Worm (Caenorhabditis elegans) whole organism, L1 larva: ENCODE measurements around the gene F28F8.7.
A peak's percentile ranks its signal among the peaks of the same experiment; 100 is the strongest.

ENCODE experiments used
- C04F5.9 ChIP-seq: sonication (generic microtip); optimal IDR thresholded peaks from 2 replicates; lab custom pipeline; 2016; ENCODE audit warnings: missing genetic modification characterization, missing compliant biosample characterization
- C16A3.4 ChIP-seq: fragments of 150-350 bp; optimal IDR thresholded peaks from 2 replicates; lab custom pipeline; 2014; ENCODE audit warnings: missing biosample characterization, missing genetic modification characterization
- aly-2 ChIP-seq: fragments of 150-350 bp; optimal IDR thresholded peaks from 2 replicates; lab custom pipeline; 2014; ENCODE audit warnings: missing biosample characterization, missing genetic modification characterization
- blmp-1 ChIP-seq: fragments of 150-350 bp; optimal IDR thresholded peaks from 2 replicates; lab custom pipeline; 2014; ENCODE audit warnings: missing biosample characterization, missing genetic modification characterization
- ceh-8 ChIP-seq: fragments of 200-800 bp; sonication (Bioruptor generic); optimal IDR thresholded peaks from 2 replicates; lab custom pipeline; 2018; ENCODE audit warnings: mild to moderate bottlenecking, missing genetic modification characterization, moderate library complexity, missing compliant biosample characterization
- ceh-82 ChIP-seq, 3 experiments: fragments of 150-350 bp in 1 of 3; sonication (generic microtip) in 2 of 3; optimal IDR thresholded peaks; 2 replicates each; lab custom pipeline; 2014 to 2017; ENCODE audit warnings: missing biosample characterization in 3 of 3, missing genetic modification characterization in 3 of 3
- ceh-90 ChIP-seq: sonication (generic microtip); optimal IDR thresholded peaks from 2 replicates; lab custom pipeline; 2016; ENCODE audit warnings: missing genetic modification characterization, missing compliant biosample characterization
- ces-1 ChIP-seq: fragments of 150-350 bp; optimal IDR thresholded peaks from 2 replicates; lab custom pipeline; 2014; ENCODE audit warnings: missing biosample characterization, missing genetic modification reagents, missing genetic modification characterization
- dpl-1 ChIP-seq, 3 experiments: fragments of 150-350 bp in 2 of 3; sonication (generic microtip) in 1 of 3; optimal IDR thresholded peaks; 2 replicates each; lab custom pipeline; 2014 to 2017; ENCODE audit warnings: missing biosample characterization in 3 of 3, missing genetic modification characterization in 3 of 3, missing genetic modification reagents in 3 of 3
- dsc-1 ChIP-seq: sonication (generic microtip); optimal IDR thresholded peaks from 2 replicates; lab custom pipeline; 2016; ENCODE audit warnings: mild to moderate bottlenecking, missing genetic modification characterization, missing compliant biosample characterization
- egl-13 ChIP-seq: sonication (generic microtip); optimal IDR thresholded peaks from 2 replicates; lab custom pipeline; 2016; ENCODE audit warnings: missing genotype, missing genetic modification reagents, missing genetic modification characterization, missing compliant biosample characterization
- elt-2 ChIP-seq: sonication (generic microtip); optimal IDR thresholded peaks from 2 replicates; lab custom pipeline; 2016; ENCODE audit warnings: missing genetic modification characterization, mild to moderate bottlenecking, inconsistent platforms, missing compliant biosample characterization, missing genetic modification reagents
- elt-3 ChIP-seq, 6 experiments: fragments of 150-350 bp in 1 of 6; sonication (generic microtip); optimal IDR thresholded peaks; 2 replicates each; lab custom pipeline; 2017 to 2018; ENCODE audit warnings: missing biosample characterization in 6 of 6, missing genetic modification characterization in 6 of 6, inconsistent platforms in 1 of 6
- ets-5 ChIP-seq: fragments of 200-800 bp; sonication (Bioruptor generic); IDR thresholded peaks from 2 replicates; pipeline ENCODE4 v1.3.6; 2022; ENCODE audit warnings: missing genetic modification characterization, missing compliant biosample characterization
- fkh-4 ChIP-seq: sonication (generic microtip); optimal IDR thresholded peaks from 2 replicates; lab custom pipeline; 2016; ENCODE audit warnings: missing compliant biosample characterization, missing genetic modification characterization, borderline replicate concordance
- hlh-4 ChIP-seq: sonication (generic microtip); optimal IDR thresholded peaks from 2 replicates; lab custom pipeline; 2016; ENCODE audit warnings: mild to moderate bottlenecking, missing genetic modification characterization, missing compliant biosample characterization
- irx-1 ChIP-seq: sonication (generic microtip); optimal IDR thresholded peaks from 2 replicates; lab custom pipeline; 2016; ENCODE audit warnings: missing genetic modification characterization, missing compliant biosample characterization
- jun-1 ChIP-seq: fragments of 150-350 bp; optimal IDR thresholded peaks from 2 replicates; lab custom pipeline; 2014; ENCODE audit warnings: missing biosample characterization, missing genetic modification reagents, missing genetic modification characterization
- lin-14 ChIP-seq: fragments of 200-800 bp; sonication (Bioruptor generic); optimal IDR thresholded peaks from 2 replicates; lab custom pipeline; 2018; ENCODE audit warnings: mild to moderate bottlenecking, missing genetic modification characterization, moderate library complexity, missing compliant biosample characterization
- lin-35 ChIP-seq, 2 experiments: fragments of 150-350 bp; optimal IDR thresholded peaks; 2 replicates each; lab custom pipeline; 2014; ENCODE audit warnings: missing biosample characterization in 2 of 2, missing genetic modification characterization in 2 of 2, missing genetic modification reagents in 2 of 2
- lin-39 ChIP-seq: fragments of 150-350 bp; optimal IDR thresholded peaks from 2 replicates; lab custom pipeline; 2014; ENCODE audit warnings: missing biosample characterization, missing genetic modification reagents, missing genetic modification characterization
- lsy-2 ChIP-seq, 2 experiments: fragments of 150-350 bp; optimal IDR thresholded peaks; 2 replicates each; lab custom pipeline; 2014; ENCODE audit warnings: missing biosample characterization in 2 of 2, missing genetic modification characterization in 2 of 2
- mdl-1 ChIP-seq, 2 experiments: fragments of 150-350 bp; optimal IDR thresholded peaks; 2 replicates each; lab custom pipeline; 2014 to 2017; ENCODE audit warnings: missing biosample characterization in 2 of 2, missing genetic modification characterization in 2 of 2, inconsistent platforms in 1 of 2
- mep-1 ChIP-seq: fragments of 150-350 bp; optimal IDR thresholded peaks from 2 replicates; lab custom pipeline; 2014; ENCODE audit warnings: missing biosample characterization, missing genetic modification characterization
- nhr-11 ChIP-seq: fragments of 150-350 bp; optimal IDR thresholded peaks from 2 replicates; lab custom pipeline; 2014; ENCODE audit warnings: missing biosample characterization, missing genetic modification characterization
- nhr-12 ChIP-seq: sonication (generic microtip); optimal IDR thresholded peaks from 2 replicates; lab custom pipeline; 2017; ENCODE audit warnings: missing biosample characterization, missing genetic modification characterization
- nhr-19 ChIP-seq: fragments of 200-800 bp; sonication (Bioruptor generic); conservative IDR thresholded peaks from 2 replicates; pipeline ENCODE4 v1.3.6; 2022; ENCODE audit warnings: missing genetic modification characterization, missing compliant biosample characterization
- nhr-20 ChIP-seq: sonication (generic microtip); optimal IDR thresholded peaks from 2 replicates; lab custom pipeline; 2016; ENCODE audit warnings: mild to moderate bottlenecking, missing genetic modification characterization, missing compliant biosample characterization
- nhr-237 ChIP-seq: fragments of 150-350 bp; optimal IDR thresholded peaks from 2 replicates; lab custom pipeline; 2014; ENCODE audit warnings: missing biosample characterization, missing genetic modification characterization
- nhr-28 ChIP-seq: fragments of 150-350 bp; optimal IDR thresholded peaks from 2 replicates; lab custom pipeline; 2014; ENCODE audit warnings: missing biosample characterization, missing genetic modification characterization
- nhr-47 ChIP-seq: sonication (generic microtip); optimal IDR thresholded peaks from 2 replicates; lab custom pipeline; 2016; ENCODE audit warnings: mild to moderate bottlenecking, missing genetic modification characterization, moderate library complexity, missing compliant biosample characterization
- nhr-71 ChIP-seq: sonication (generic microtip); optimal IDR thresholded peaks from 2 replicates; lab custom pipeline; 2016; ENCODE audit warnings: mild to moderate bottlenecking, missing genetic modification characterization, moderate library complexity, missing compliant biosample characterization
- nhr-76 ChIP-seq: sonication (generic microtip); optimal IDR thresholded peaks from 2 replicates; lab custom pipeline; 2017; ENCODE audit warnings: missing biosample characterization, missing genetic modification characterization
- nhr-77 ChIP-seq: fragments of 150-350 bp; optimal IDR thresholded peaks from 2 replicates; lab custom pipeline; 2014; ENCODE audit warnings: missing biosample characterization, missing genetic modification characterization
- nhr-85 ChIP-seq: sonication (generic microtip); peaks from one replicate; lab custom pipeline; 2016; ENCODE audit warnings: missing genetic modification characterization, inconsistent platforms, missing compliant biosample characterization
- nhr-90 ChIP-seq: sonication (generic microtip); optimal IDR thresholded peaks from 2 replicates; lab custom pipeline; 2016; ENCODE audit warnings: mild to moderate bottlenecking, missing genetic modification characterization, missing compliant biosample characterization; ENCODE audit not compliant: poor library complexity
- pqm-1 ChIP-seq: sonication (generic microtip); optimal IDR thresholded peaks from 3 replicates; lab custom pipeline; 2017; ENCODE audit warnings: missing biosample characterization, missing genetic modification characterization
- rnt-1 ChIP-seq: sonication (generic microtip); optimal IDR thresholded peaks from 2 replicates; lab custom pipeline; 2016; ENCODE audit warnings: mild to moderate bottlenecking, missing genetic modification characterization, moderate library complexity, missing compliant biosample characterization
- snu-23 ChIP-seq: sonication (generic microtip); optimal IDR thresholded peaks from 2 replicates; lab custom pipeline; 2016; ENCODE audit warnings: missing genetic modification characterization, missing compliant biosample characterization
- sptf-1 ChIP-seq: fragments of 150-350 bp; optimal IDR thresholded peaks from 2 replicates; lab custom pipeline; 2014; ENCODE audit warnings: missing biosample characterization, missing genetic modification characterization
- swsn-7 ChIP-seq: sonication (generic microtip); optimal IDR thresholded peaks from 2 replicates; lab custom pipeline; 2016; ENCODE audit warnings: missing genetic modification characterization, missing compliant biosample characterization
- tbx-2 ChIP-seq: sonication (generic microtip); optimal IDR thresholded peaks from 2 replicates; lab custom pipeline; 2016; ENCODE audit warnings: missing genetic modification characterization, missing compliant biosample characterization
- tlp-1 ChIP-seq: fragments of 150-350 bp; optimal IDR thresholded peaks from 2 replicates; lab custom pipeline; 2014; ENCODE audit warnings: missing biosample characterization, missing genetic modification characterization
- unc-130 ChIP-seq: fragments of 150-350 bp; optimal IDR thresholded peaks from 2 replicates; lab custom pipeline; 2017; ENCODE audit warnings: missing biosample characterization, missing genetic modification characterization, inconsistent platforms
- unc-30 ChIP-seq: sonication (generic microtip); optimal IDR thresholded peaks from 2 replicates; lab custom pipeline; 2017; ENCODE audit warnings: missing biosample characterization, missing genetic modification characterization
- vab-15 ChIP-seq: sonication (generic microtip); optimal IDR thresholded peaks from 2 replicates; lab custom pipeline; 2017; ENCODE audit warnings: missing genotype, mild to moderate bottlenecking, missing genetic modification characterization, missing compliant biosample characterization
- xbp-1 ChIP-seq: sonication (generic microtip); optimal IDR thresholded peaks from 2 replicates; lab custom pipeline; 2016; ENCODE audit warnings: missing genetic modification characterization, missing compliant biosample characterization
- zag-1 ChIP-seq: fragments of 150-350 bp; optimal IDR thresholded peaks from 2 replicates; lab custom pipeline; 2014; ENCODE audit warnings: missing biosample characterization, missing genetic modification characterization
- ztf-11 ChIP-seq, 2 experiments: sonication (generic microtip); optimal IDR thresholded peaks; 2 replicates each; lab custom pipeline; 2016 to 2017; ENCODE audit warnings: missing genetic modification characterization in 2 of 2, missing biosample characterization in 1 of 2, missing compliant biosample characterization in 1 of 2

The F28F8.7 gene

ce11 chrV:15594573-15594972, 4.2 kb upstream of the F28F8.7 start, which contains the start of gene fbxa-139:
Gene fbxa-139, minus strand, starts transcription at chrV:15594673.
- TF ChIP-seq hlh-4 (tag; lab: Kevin White, UChicago) (no peak), unc-30 (tag; lab: Kevin White, UChicago) (no peak), sptf-1 (tag; lab: Kevin White, UChicago) (no peak), tlp-1 (tag; lab: Kevin White, UChicago) (no peak), swsn-7 (tag; lab: Kevin White, UChicago) (no peak)

ce11 chrV:15585744-15586143, 4.7 kb downstream of the F28F8.7 start:
- TF ChIP-seq rnt-1 (tag; lab: Kevin White, UChicago) = peak; percentile 33
- TF ChIP-seq lsy-2 (tag; optimal IDR thresholded peaks at IDR 0.05; lab: Kevin White, UChicago) = peak in 1 of 2 experiments; percentile 5

ce11 chrV:15578386-15578785, 12.0 kb downstream of the F28F8.7 start, which contains the start of gene F28F8.9:
Gene F28F8.9, minus strand, starts transcription at chrV:15578673.
- TF ChIP-seq ceh-90 (tag; lab: Kevin White, UChicago) = no peak
- TF ChIP-seq nhr-47 = peak; percentile 57
- TF ChIP-seq elt-2 (tag; lab: Kevin White, UChicago) = no peak
- TF ChIP-seq lin-14 (GFP tag; lab: Kevin White, UChicago) = no peak
- TF ChIP-seq blmp-1 (tag; lab: Kevin White, UChicago) = peak; percentile 53
- no peak for TF ChIP-seq egl-13 (tag; lab: Kevin White, UChicago)
- TF ChIP-seq ces-1 = no peak
- TF ChIP-seq vab-15 (tag; lab: Kevin White, UChicago) = no peak
- peak; percentile 95 to 98 for TF ChIP-seq lin-35 (GFP tag; optimal IDR thresholded peaks at IDR 0.05; lab: Kevin White, UChicago)
- no peak for TF ChIP-seq nhr-76
- TF ChIP-seq fkh-4 (tag; lab: Kevin White, UChicago) = no peak
- TF ChIP-seq tlp-1 (tag; lab: Kevin White, UChicago) = no peak
- no peak for TF ChIP-seq elt-3 (tag; optimal IDR thresholded peaks at IDR 0.05; lab: Kevin White, UChicago)
- TF ChIP-seq unc-130 = peak; percentile 46
- TF ChIP-seq nhr-237 (tag; lab: Kevin White, UChicago) = no peak
- TF ChIP-seq pqm-1 (tag; lab: Kevin White, UChicago) = no peak
- TF ChIP-seq nhr-71 (tag; lab: Kevin White, UChicago) = peak; percentile 63
- peak; percentile 59 for TF ChIP-seq rnt-1 (tag; lab: Kevin White, UChicago)
- no peak for TF ChIP-seq nhr-77 (tag; lab: Kevin White, UChicago)
- no peak for TF ChIP-seq nhr-11 (tag; lab: Kevin White, UChicago)
- TF ChIP-seq jun-1 (tag; lab: Kevin White, UChicago) = no peak
- no peak for TF ChIP-seq irx-1 (tag; lab: Kevin White, UChicago)
- TF ChIP-seq xbp-1 (tag; lab: Kevin White, UChicago) = peak; percentile 52
- TF ChIP-seq tbx-2 = peak; percentile 27
- TF ChIP-seq mep-1 (tag; lab: Kevin White, UChicago) = no peak
- TF ChIP-seq C16A3.4 (tag; lab: Kevin White, UChicago) = peak; percentile 44
- TF ChIP-seq mdl-1 (tag; optimal IDR thresholded peaks at IDR 0.05; lab: Kevin White, UChicago) = peak in 1 of 2 experiments; percentile 15
- peak in 2 of 3 experiments; percentile 25 to 46 for TF ChIP-seq ceh-82 (tag; optimal IDR thresholded peaks at IDR 0.05; lab: Kevin White, UChicago)
- no peak for TF ChIP-seq ets-5 (GFP tag; lab: Robert Waterston, UW)
- TF ChIP-seq zag-1 = no peak
- TF ChIP-seq nhr-19 (GFP tag; lab: Robert Waterston, UW) = peak; percentile 58
- no peak for TF ChIP-seq aly-2 (tag; lab: Kevin White, UChicago)
- TF ChIP-seq dsc-1 (tag; lab: Kevin White, UChicago) = no peak
- peak; percentile 91 to 96 (median 93) for TF ChIP-seq dpl-1 (GFP tag; optimal IDR thresholded peaks at IDR 0.05; lab: Kevin White, UChicago)
- TF ChIP-seq nhr-20 (tag; lab: Kevin White, UChicago) = peak; percentile 14
- peak; percentile 56 for TF ChIP-seq snu-23 (GFP tag; lab: Kevin White, UChicago)
- no peak for TF ChIP-seq nhr-12 (tag; lab: Kevin White, UChicago)
- TF ChIP-seq nhr-90 (tag; lab: Kevin White, UChicago) = peak; percentile 40
- no peak for TF ChIP-seq ztf-11 (tag; optimal IDR thresholded peaks at IDR 0.05; lab: Kevin White, UChicago)
- peak; percentile 67 to 80 for TF ChIP-seq lsy-2 (tag; optimal IDR thresholded peaks at IDR 0.05; lab: Kevin White, UChicago)
- TF ChIP-seq swsn-7 (tag; lab: Kevin White, UChicago) = peak; percentile 46
- TF ChIP-seq ceh-8 = no peak
- no peak for TF ChIP-seq C04F5.9
- TF ChIP-seq lin-39 (tag; lab: Kevin White, UChicago) = no peak
- no peak for TF ChIP-seq nhr-28 (tag; lab: Kevin White, UChicago)
- peak; percentile 49 for TF ChIP-seq nhr-85 (tag; lab: Kevin White, UChicago)
